Worm (Caenorhabditis elegans): Measurements from ENCODE around the gene B0554.7.

The B0554.7 gene

ce11 chrV:443193-443592 is 2.4 kb upstream of the B0554.7 start, which contains the start of gene srh-33:
srh-33 (minus strand) TSS chrV:443293.
- TF ChIP-seq C08G9.2 (tag; optimal IDR thresholded peaks at IDR 0.05) (no peak), hlh-13 (GFP tag; optimal IDR thresholded peaks at IDR 0.05) (no peak), lim-6 (tag; optimal IDR thresholded peaks at IDR 0.05) (no peak), ceh-18 (tag; optimal IDR thresholded peaks at IDR 0.05) (no peak), tbx-2 (tag; optimal IDR thresholded peaks at IDR 0.05) (no peak), elt-2 (tag; optimal IDR thresholded peaks at IDR 0.05) (no peak), ceh-34 (tag; optimal IDR thresholded peaks at IDR 0.05) (no peak), mec-3 (tag; optimal IDR thresholded peaks at IDR 0.05; ENCODE audit: borderline replicate concordance) (no peak)

ce11 chrV:439183-439749 is 1.6 kb downstream of the B0554.7 start:
- TF ChIP-seq hlh-6 (tag; optimal IDR thresholded peaks at IDR 0.05) (no peak), nhr-11 (tag; optimal IDR thresholded peaks at IDR 0.05) (no peak), C38D4.7 (GFP tag; optimal IDR thresholded peaks at IDR 0.05) (no peak), pqm-1 (tag; optimal IDR thresholded peaks at IDR 0.05) (no peak), gmeb-2 (tag; optimal IDR thresholded peaks at IDR 0.05) (no peak), ceh-24 (tag; optimal IDR thresholded peaks at IDR 0.05) (no peak), ref-2 (tag; optimal IDR thresholded peaks at IDR 0.05) (no peak), mec-3 (tag; optimal IDR thresholded peaks at IDR 0.05; ENCODE audit: borderline replicate concordance) (no peak), pros-1 (tag; optimal IDR thresholded peaks at IDR 0.05) (no peak), nhr-232 (tag; optimal IDR thresholded peaks at IDR 0.05) (no peak), ets-4 (tag; optimal IDR thresholded peaks at IDR 0.05) (no peak), tbx-2 (tag; optimal IDR thresholded peaks at IDR 0.05) (no peak)

DNA sequence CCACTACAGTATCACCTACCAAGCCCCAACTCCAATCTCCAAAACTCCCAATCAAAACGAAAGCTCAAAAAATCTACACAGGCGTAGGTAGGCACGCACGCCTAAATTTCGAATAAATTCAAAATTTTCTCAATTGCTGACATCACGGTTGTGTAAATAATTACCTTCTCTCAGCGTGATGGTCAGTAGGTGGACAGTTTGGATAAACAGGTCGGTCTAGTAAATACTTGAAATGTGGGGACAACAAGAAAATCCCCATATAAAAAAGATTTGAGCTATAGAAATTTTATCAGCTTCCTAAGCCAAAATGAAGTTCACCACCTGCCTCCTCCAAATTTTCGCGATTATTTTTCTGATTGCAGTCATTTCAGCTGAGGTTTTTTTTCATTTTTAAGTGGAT is 2.7 kb downstream of the B0554.7 start, which contains the start of gene B0554.1:
TSS of gene B0554.1 (plus strand) at position 301 of the 400 bp plus-strand sequence.
- TF ChIP-seq dmd-4 (tag; optimal IDR thresholded peaks at IDR 0.05; ENCODE audit: borderline replicate concordance): no peak
- TF ChIP-seq hlh-8 (tag; optimal IDR thresholded peaks at IDR 0.05): no peak
- TF ChIP-seq hlh-30 (tag; optimal IDR thresholded peaks at IDR 0.05; ENCODE audit: insufficient read depth): no peak
- no peak for TF ChIP-seq nfya-1 (tag; optimal IDR thresholded peaks at IDR 0.05)
- TF ChIP-seq ceh-30 (tag; optimal IDR thresholded peaks at IDR 0.05): no peak
- TF ChIP-seq ceh-18 (tag; optimal IDR thresholded peaks at IDR 0.05): no peak
- no peak for TF ChIP-seq K02D7.2 (tag; optimal IDR thresholded peaks at IDR 0.05)
- TF ChIP-seq nhr-232 (tag; optimal IDR thresholded peaks at IDR 0.05): no peak
- no peak for TF ChIP-seq syd-9 (tag; optimal IDR thresholded peaks at IDR 0.05)
- TF ChIP-seq hlh-6 (tag; optimal IDR thresholded peaks at IDR 0.05): no peak
- TF ChIP-seq gmeb-2 (tag; optimal IDR thresholded peaks at IDR 0.05): no peak
- no peak for TF ChIP-seq che-1 (tag; optimal IDR thresholded peaks at IDR 0.05)
- TF ChIP-seq ceh-19 (GFP tag; optimal IDR thresholded peaks at IDR 0.05): no peak

ce11 chrV:433898-434297 is 6.9 kb downstream of the B0554.7 start, which contains the start of gene B0554.2:
B0554.2 (plus strand) TSS chrV:434198.
- TF ChIP-seq mec-3 (tag; optimal IDR thresholded peaks at IDR 0.05; ENCODE audit: borderline replicate concordance) (no peak), dmd-4 (tag; optimal IDR thresholded peaks at IDR 0.05; ENCODE audit: borderline replicate concordance) (no peak), pag-3 (tag; optimal IDR thresholded peaks at IDR 0.05; ENCODE audit: borderline replicate concordance) (no peak), che-1 (tag; optimal IDR thresholded peaks at IDR 0.05) (no peak), syd-9 (tag; optimal IDR thresholded peaks at IDR 0.05) (no peak), nhr-232 (tag; optimal IDR thresholded peaks at IDR 0.05) (no peak), ceh-34 (tag; optimal IDR thresholded peaks at IDR 0.05) (no peak), ref-2 (tag; optimal IDR thresholded peaks at IDR 0.05) (no peak), ceh-24 (tag; optimal IDR thresholded peaks at IDR 0.05) (no peak), ceh-6 (GFP tag; optimal IDR thresholded peaks at IDR 0.05) (no peak), ceh-9 (tag; optimal IDR thresholded peaks at IDR 0.05) (no peak), unc-55 (GFP tag; optimal IDR thresholded peaks at IDR 0.05) (no peak), madf-2 (tag; optimal IDR thresholded peaks at IDR 0.05) (no peak), ceh-18 (tag; optimal IDR thresholded peaks at IDR 0.05) (no peak), Y22D7AL.16 (tag; optimal IDR thresholded peaks at IDR 0.05) (no peak)
